Worm (Caenorhabditis elegans): ENCODE data around the gene F35E12.9.

- TF ChIP-seq lin-15B (tag; optimal IDR thresholded peaks at IDR 0.05) (no peak), snpc-4 (tag; optimal IDR thresholded peaks at IDR 0.05) (no peak), ama-1 (optimal IDR thresholded peaks at IDR 0.05) (no peak), mdl-1 (tag; optimal IDR thresholded peaks at IDR 0.05) (no peak), mml-1 (tag; optimal IDR thresholded peaks at IDR 0.05) (no peak), ceh-28 (tag; optimal IDR thresholded peaks at IDR 0.05) (no peak), jun-1 (tag; optimal IDR thresholded peaks at IDR 0.05) (no peak), elt-3 (tag; optimal IDR thresholded peaks at IDR 0.05) (no peak), fkh-10 (GFP tag; optimal IDR thresholded peaks at IDR 0.05) (no peak), unc-62 (GFP tag; optimal IDR thresholded peaks at IDR 0.05) (no peak), pqm-1 (tag; optimal IDR thresholded peaks at IDR 0.05) (no peak), nhr-25 (tag; optimal IDR thresholded peaks at IDR 0.05) (no peak)
Observed at ce11 chrV:13707295-13707694, 37.6 kb downstream of the F35E12.9 start, which contains the start of gene hlh-34.
